Worm (Caenorhabditis elegans): ENCODE data around the gene rrp-1.

rrp-1 gene

DNA sequence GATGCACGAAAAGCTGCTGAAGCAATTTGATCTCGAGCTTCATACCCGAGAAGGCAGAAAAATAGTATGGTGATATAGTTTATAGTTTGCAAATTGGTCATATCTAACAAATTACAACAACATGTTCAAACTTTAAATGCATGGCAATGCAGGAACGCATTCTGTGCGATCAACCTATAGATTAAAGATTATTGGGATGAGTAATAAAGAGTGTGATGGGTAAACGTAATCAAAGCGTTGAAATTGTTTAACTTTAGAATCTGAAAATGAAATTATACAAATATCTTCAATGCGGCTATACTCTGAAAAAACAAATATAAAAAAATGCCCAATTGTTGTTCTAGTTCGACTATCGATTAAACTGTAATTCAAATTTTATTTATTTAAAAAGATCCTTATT lies 5.8 kb downstream of the rrp-1 start, which contains the start of gene C47E12.14:
Gene C47E12.14, minus strand, starts transcription at position 101 of the 400 bp plus-strand sequence.
- TF ChIP-seq nhr-12 (tag; optimal IDR thresholded peaks at IDR 0.05): no peak
- no peak for TF ChIP-seq ama-1 (optimal IDR thresholded peaks at IDR 0.05)
- no peak for TF ChIP-seq gmeb-1 (tag; optimal IDR thresholded peaks at IDR 0.05)
- no peak for TF ChIP-seq ztf-1 (GFP tag; conservative IDR thresholded peaks at IDR 0.05)
- no peak for TF ChIP-seq nhr-129 (tag; optimal IDR thresholded peaks at IDR 0.05)
- no peak for TF ChIP-seq nhr-21 (tag; optimal IDR thresholded peaks at IDR 0.05)
- no peak for TF ChIP-seq nhr-23 (tag; optimal IDR thresholded peaks at IDR 0.05)
- TF ChIP-seq crh-2 (tag; optimal IDR thresholded peaks at IDR 0.05): no peak
- TF ChIP-seq alr-1 (tag; optimal IDR thresholded peaks at IDR 0.05): no peak
- TF ChIP-seq mdl-1 (tag; optimal IDR thresholded peaks at IDR 0.05): no peak
- TF ChIP-seq ceh-82 (tag; optimal IDR thresholded peaks at IDR 0.05): no peak
- TF ChIP-seq C34F6.9 (tag; optimal IDR thresholded peaks at IDR 0.05): no peak
- TF ChIP-seq ZK546.5 (tag; optimal IDR thresholded peaks at IDR 0.05): no peak
- TF ChIP-seq ztf-11 (tag; optimal IDR thresholded peaks at IDR 0.05): no peak
- TF ChIP-seq blmp-1 (tag; optimal IDR thresholded peaks at IDR 0.05; ENCODE audit: insufficient read depth): no peak
- no peak for TF ChIP-seq lsy-2 (tag; optimal IDR thresholded peaks at IDR 0.05)
- no peak for TF ChIP-seq dmd-4 (tag; optimal IDR thresholded peaks at IDR 0.05)
- no peak for TF ChIP-seq snpc-4 (tag; optimal IDR thresholded peaks at IDR 0.05)
- no peak for TF ChIP-seq F13H6.1 (tag; optimal IDR thresholded peaks at IDR 0.05)

DNA sequence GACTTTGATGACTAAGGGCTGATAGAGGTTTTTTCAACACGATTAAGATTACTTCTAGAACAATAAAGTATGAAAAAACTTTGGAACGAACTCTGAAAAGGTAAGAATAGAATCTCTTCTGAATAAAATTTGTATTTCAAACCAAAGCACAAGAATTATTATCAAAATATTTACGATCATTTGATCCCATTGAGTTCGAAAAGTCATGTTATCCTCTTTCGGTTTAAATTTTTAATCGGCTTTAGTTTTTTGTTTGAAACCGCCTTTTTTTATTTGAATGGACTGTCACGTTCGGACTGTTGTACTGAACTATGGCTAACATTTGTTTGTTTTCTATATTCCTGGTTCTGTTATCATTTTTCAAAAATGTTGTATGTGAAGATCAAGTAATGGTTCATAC lies 7.7 kb downstream of the rrp-1 start, which contains the start of gene C47E12.9:
Gene C47E12.9, plus strand, starts transcription at position 301 of the 400 bp plus-strand sequence.
- TF ChIP-seq R02D3.7 (tag; optimal IDR thresholded peaks at IDR 0.05) (no peak), unc-39 (tag; optimal IDR thresholded peaks at IDR 0.05) (no peak), ZK546.5 (tag; optimal IDR thresholded peaks at IDR 0.05) (no peak), ztf-4 (tag; optimal IDR thresholded peaks at IDR 0.05) (no peak), sma-9 (GFP tag; optimal IDR thresholded peaks at IDR 0.05) (no peak), sma-9 (tag; optimal IDR thresholded peaks at IDR 0.05) (no peak), ceh-16 (tag; optimal IDR thresholded peaks at IDR 0.05) (no peak), alr-1 (tag; optimal IDR thresholded peaks at IDR 0.05) (no peak), gmeb-1 (tag; optimal IDR thresholded peaks at IDR 0.05) (no peak), egl-27 (tag; optimal IDR thresholded peaks at IDR 0.05) (no peak), ama-1 (optimal IDR thresholded peaks at IDR 0.05) (no peak), elt-1 (tag; optimal IDR thresholded peaks at IDR 0.05) (no peak), lin-39 (tag; optimal IDR thresholded peaks at IDR 0.05) (no peak)

DNA sequence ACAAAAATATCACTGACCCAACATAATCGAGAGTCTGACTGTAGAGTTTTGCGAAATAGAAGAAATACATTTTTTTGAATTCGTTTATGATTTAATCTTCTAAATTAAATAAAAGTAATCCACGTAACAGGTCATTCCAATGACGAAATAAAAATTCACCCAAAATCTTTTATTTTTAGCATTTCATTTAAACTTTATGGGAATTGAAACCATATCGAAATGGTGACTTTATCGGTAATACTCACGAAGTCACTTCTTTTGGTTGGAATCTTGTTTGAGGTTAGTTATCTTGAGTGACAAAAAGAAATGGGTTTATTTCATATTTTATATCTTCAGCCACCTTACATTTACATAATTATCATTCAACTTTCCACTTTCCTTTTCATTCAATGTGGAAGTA lies 9.4 kb downstream of the rrp-1 start, which contains the start of the genes C47E12.12 and C47E12.10:
Gene C47E12.12, minus strand, starts transcription at position 101 of the 400 bp plus-strand sequence.
Gene C47E12.10, plus strand, starts transcription at position 172 of the 400 bp plus-strand sequence.
- TF ChIP-seq nhr-25 (tag; optimal IDR thresholded peaks at IDR 0.05): no peak

DNA sequence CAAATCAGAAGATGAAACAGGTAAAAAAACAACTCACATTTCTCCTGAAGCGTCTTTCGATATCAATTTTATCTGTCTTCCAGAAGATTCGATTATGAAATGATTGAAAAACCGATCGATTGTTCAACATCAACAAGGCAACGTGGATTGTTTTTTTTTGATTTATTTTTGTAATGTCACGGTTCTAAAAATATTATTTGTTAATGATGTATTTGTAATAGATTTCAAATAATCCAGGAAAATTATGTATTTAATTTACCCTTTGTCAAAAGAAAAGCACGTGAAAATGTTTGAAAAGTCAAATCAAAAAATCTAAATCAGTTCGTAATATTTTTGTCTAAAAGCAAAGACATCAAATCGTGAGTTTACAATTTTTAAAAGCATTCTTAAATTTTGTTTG lies 13.0 kb downstream of the rrp-1 start, which contains the start of the genes kin-5 and C47E12.11:
Gene kin-5, minus strand, starts transcription at position 101 of the 400 bp plus-strand sequence.
Gene C47E12.11, plus strand, starts transcription at position 320 of the 400 bp plus-strand sequence.
- no peak for TF ChIP-seq unc-39 (tag; optimal IDR thresholded peaks at IDR 0.05)
- TF ChIP-seq ceh-16 (tag; optimal IDR thresholded peaks at IDR 0.05): no peak
- TF ChIP-seq ztf-11 (tag; optimal IDR thresholded peaks at IDR 0.05): no peak

DNA sequence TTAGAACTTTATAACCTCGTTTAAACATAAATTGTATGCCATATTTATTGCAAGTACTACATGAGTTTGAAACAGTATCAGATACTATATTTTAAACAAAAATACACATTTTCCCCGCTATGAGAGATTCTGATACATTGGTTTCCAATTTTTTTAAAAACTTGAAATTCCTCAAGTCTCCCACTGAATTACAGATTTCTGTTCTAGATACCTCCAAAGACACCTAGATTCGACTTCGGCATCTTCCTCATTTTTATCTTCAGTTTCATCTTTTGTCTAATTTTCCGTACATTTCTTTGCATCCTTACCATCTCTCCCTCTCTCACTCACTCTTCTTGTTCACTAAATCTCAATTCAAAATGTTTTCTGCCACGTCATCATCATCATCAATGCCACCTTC lies 18.1 kb downstream of the rrp-1 start, which contains the start of gene T13H10.2:
Gene T13H10.2, plus strand, starts transcription at position 301 of the 400 bp plus-strand sequence.
- peak; percentile 56 for TF ChIP-seq crh-2 (tag; optimal IDR thresholded peaks at IDR 0.05)
- no peak for TF ChIP-seq lin-39 (tag; optimal IDR thresholded peaks at IDR 0.05)

DNA sequence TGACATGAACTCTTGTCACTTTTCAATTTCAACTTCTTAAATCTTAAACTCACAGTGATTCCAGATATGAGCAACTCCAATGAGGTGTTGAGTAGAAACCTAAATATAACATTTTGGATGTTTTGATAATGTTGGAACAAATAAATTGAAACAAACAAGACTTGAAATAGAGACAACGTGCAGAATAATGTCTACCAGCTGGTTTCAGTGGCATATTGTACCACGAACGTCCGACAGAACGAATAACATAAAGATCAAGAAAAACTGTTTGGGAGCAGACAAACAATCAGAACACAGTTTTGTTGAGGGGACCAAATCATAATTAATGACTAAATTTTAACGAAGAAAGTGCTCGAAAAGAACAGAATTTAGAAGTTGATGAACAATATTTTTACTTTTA lies 28.7 kb downstream of the rrp-1 start, which contains the start of gene gon-1:
Gene gon-1, minus strand, starts transcription at position 101 of the 400 bp plus-strand sequence.
- no peak for TF ChIP-seq nhr-21 (tag; optimal IDR thresholded peaks at IDR 0.05)

DNA sequence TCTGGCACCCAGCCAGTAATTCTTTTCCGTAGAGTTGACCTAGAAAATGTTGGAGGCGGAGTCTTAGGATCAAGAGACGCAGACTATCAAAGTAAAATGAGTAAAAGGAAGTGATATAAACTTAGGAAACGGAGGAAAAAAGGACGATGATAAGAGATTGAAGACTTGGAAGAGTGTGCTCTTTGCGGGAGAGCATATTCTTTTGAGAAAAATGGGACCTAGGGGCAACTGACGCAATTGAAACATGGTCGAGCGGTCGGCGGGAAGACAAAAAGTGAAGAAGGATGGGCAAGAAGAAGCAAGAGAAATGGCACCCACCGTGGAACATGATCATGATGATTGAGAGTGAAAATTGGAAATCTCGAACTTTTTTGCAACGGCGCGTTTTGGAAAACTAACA lies 34.0 kb downstream of the rrp-1 start:
- no peak for TF ChIP-seq skn-1 (tag; optimal IDR thresholded peaks at IDR 0.05)
- TF ChIP-seq nhr-77 (tag; optimal IDR thresholded peaks at IDR 0.05): no peak
- TF ChIP-seq sma-9 (GFP tag; optimal IDR thresholded peaks at IDR 0.05): peak; percentile 45
- no peak for TF ChIP-seq sma-9 (tag; optimal IDR thresholded peaks at IDR 0.05)
- TF ChIP-seq nhr-11 (tag; optimal IDR thresholded peaks at IDR 0.05): no peak
- TF ChIP-seq nhr-237 (tag; optimal IDR thresholded peaks at IDR 0.05): no peak
- peak; percentile 55 for TF ChIP-seq nhr-129 (tag; optimal IDR thresholded peaks at IDR 0.05)
- peak; percentile 28 for TF ChIP-seq F13H6.1 (tag; optimal IDR thresholded peaks at IDR 0.05)
- TF ChIP-seq crh-2 (tag; optimal IDR thresholded peaks at IDR 0.05): no peak
- no peak for TF ChIP-seq nhr-6 (tag; optimal IDR thresholded peaks at IDR 0.05)
